Worm (Caenorhabditis elegans) whole organism, early embryonic: ENCODE data around the gene mrps-16.

ENCODE experiments used
- ama-1 ChIP-seq: fragments of 150-350 bp; optimal IDR thresholded peaks from 2 replicates; lab custom pipeline; 2014
- ceh-13 ChIP-seq: fragments of 200-800 bp; sonication (Bioruptor generic); optimal IDR thresholded peaks from 2 replicates; lab custom pipeline; 2018; ENCODE audit warnings: mild to moderate bottlenecking, missing genetic modification characterization, missing compliant biosample characterization
- ceh-36 ChIP-seq: sonication (generic microtip); optimal IDR thresholded peaks from 2 replicates; lab custom pipeline; 2016; ENCODE audit warnings: missing genetic modification characterization, inconsistent platforms, missing compliant biosample characterization
- ets-7 ChIP-seq: sonication (generic microtip); optimal IDR thresholded peaks from 2 replicates; lab custom pipeline; 2016; ENCODE audit warnings: missing genotype, missing genetic modification characterization, missing compliant biosample characterization
- pes-1 ChIP-seq: fragments of 200-800 bp; sonication (Bioruptor generic); IDR thresholded peaks from 2 replicates; pipeline ENCODE4 v1.3.6; 2022; ENCODE audit warnings: missing genetic modification reagents, missing genetic modification characterization, missing compliant biosample characterization
- sea-1 ChIP-seq: fragments of 200-800 bp; sonication (Bioruptor generic); conservative IDR thresholded peaks from 2 replicates; pipeline ENCODE4 v1.3.6; 2022; ENCODE audit warnings: missing genetic modification characterization, missing compliant biosample characterization
- tbx-11 ChIP-seq: fragments of 200-800 bp; sonication (Bioruptor generic); IDR thresholded peaks from 2 replicates; pipeline ENCODE4 v1.3.6; 2022; ENCODE audit warnings: missing genetic modification characterization, missing compliant biosample characterization

DNA sequence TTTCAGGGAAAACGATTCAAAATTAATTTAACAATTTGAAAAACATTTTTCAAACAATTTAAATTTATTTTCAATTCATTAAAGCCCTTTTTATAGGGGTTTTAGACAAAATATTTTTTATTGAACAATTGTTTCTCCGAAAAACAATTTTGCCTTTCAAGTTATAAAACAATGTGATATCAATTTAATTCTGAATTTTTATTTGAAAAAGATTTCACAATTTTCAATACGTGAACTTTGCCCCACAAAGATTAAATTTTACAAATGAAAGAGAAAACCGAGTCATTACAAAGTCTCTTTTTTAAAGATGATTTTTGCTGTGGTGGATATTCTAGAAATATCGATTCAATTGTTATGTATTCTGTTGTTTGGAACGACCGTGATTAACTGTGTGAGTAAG, 44.7 kb downstream of the mrps-16 start, which contains the start of gene ZK177.2:
- no peak for TF ChIP-seq ceh-13 (GFP tag; lab: Kevin White, UChicago)
- no peak for TF ChIP-seq sea-1 (GFP tag; lab: Robert Waterston, UW)
- no peak for TF ChIP-seq tbx-11 (GFP tag; lab: Robert Waterston, UW)
- TF ChIP-seq ets-7: no peak
- no peak for TF ChIP-seq ceh-36 (tag; lab: Kevin White, UChicago)
- no peak for TF ChIP-seq pes-1 (GFP tag; lab: Robert Waterston, UW)
- TF ChIP-seq ama-1 (lab: Kevin White, UChicago): no peak
